Fruit fly (Drosophila melanogaster): ENCODE measurements around the gene RpS3.

RpS3 gene

dm6 chr3R:23346893-23347396 is 11.7 kb upstream of the RpS3 start (continued):
- TF ChIP-seq cyc (GFP tag; optimal IDR thresholded peaks at IDR 0.05) (peak; percentile 70), CG1621 (tag; optimal IDR thresholded peaks at IDR 0.05) (no peak), CG6276 (GFP tag; optimal IDR thresholded peaks at IDR 0.05) (peak; percentile 74), CG6854 (GFP tag; optimal IDR thresholded peaks at IDR 0.05) (peak; percentile 9), dsx (GFP tag; optimal IDR thresholded peaks at IDR 0.05; ENCODE audit: poor library complexity, severe bottlenecking) (peak; percentile 12), CG31627 (GFP tag; optimal IDR thresholded peaks at IDR 0.05) (peak; percentile 15), acj6 (GFP tag; optimal IDR thresholded peaks at IDR 0.05) (peak; percentile 64), CG11762 (GFP tag; optimal IDR thresholded peaks at IDR 0.05; ENCODE audit: insufficient read depth) (peak; percentile 37), CG32006 (GFP tag; optimal IDR thresholded peaks at IDR 0.05) (peak; percentile 78), Sox14 (GFP tag; optimal IDR thresholded peaks at IDR 0.05) (peak; percentile 30), CG10631 (GFP tag; optimal IDR thresholded peaks at IDR 0.05) (peak; percentile 66), Sox15 (GFP tag; optimal IDR thresholded peaks at IDR 0.05) (peak; percentile 30), lz (GFP tag; optimal IDR thresholded peaks at IDR 0.05) (peak; percentile 61), OdsH (GFP tag; optimal IDR thresholded peaks at IDR 0.05) (peak; percentile 72), Sox102F (GFP tag; optimal IDR thresholded peaks at IDR 0.05) (peak; percentile 44), Ets21C (GFP tag; optimal IDR thresholded peaks at IDR 0.05) (no peak), CG3032 (tag; optimal IDR thresholded peaks at IDR 0.05) (peak; percentile 62), eg (GFP tag; IDR thresholded peaks at IDR 0.05) (peak; percentile 70), fd59A (GFP tag; optimal IDR thresholded peaks at IDR 0.05) (no peak), dac (GFP tag; optimal IDR thresholded peaks at IDR 0.05) (no peak), Gug (GFP tag; IDR thresholded peaks at IDR 0.05) (no peak), fkh (GFP tag; optimal IDR thresholded peaks at IDR 0.05) (peak; percentile 20), ss (GFP tag; optimal IDR thresholded peaks at IDR 0.05) (peak in 1 of 2 experiments; percentile 23), Ets96B (tag; optimal IDR thresholded peaks at IDR 0.05) (peak; percentile 42), Eip78C (GFP tag) (peak; percentile 85), Met (GFP tag; optimal IDR thresholded peaks at IDR 0.05) (peak; percentile 54), CG11902 (GFP tag; optimal IDR thresholded peaks at IDR 0.05) (peak; percentile 23), spab (GFP tag; optimal IDR thresholded peaks at IDR 0.05) (peak; percentile 28), pdm3 (GFP tag; optimal IDR thresholded peaks at IDR 0.05) (peak; percentile 17), Eip75B (GFP tag; optimal IDR thresholded peaks at IDR 0.05) (peak; percentile 31), salr (GFP tag; optimal IDR thresholded peaks at IDR 0.05) (peak; percentile 1 to 70), CG4318 (GFP tag; optimal IDR thresholded peaks at IDR 0.05) (peak; percentile 41), svp (GFP tag) (peak; percentile 82), CG9139 (GFP tag; optimal IDR thresholded peaks at IDR 0.05) (no peak)

- TF ChIP-seq CG4318 (GFP tag; optimal IDR thresholded peaks at IDR 0.05) (no peak), Smox (GFP tag; optimal IDR thresholded peaks at IDR 0.05) (peak; percentile 9), CG3919 (GFP tag; optimal IDR thresholded peaks at IDR 0.05) (peak; percentile 35), fkh (GFP tag; optimal IDR thresholded peaks at IDR 0.05) (peak; percentile 85), Eip78C (GFP tag) (peak; percentile 64), vri (GFP tag; optimal IDR thresholded peaks at IDR 0.05) (peak; percentile 6), CG3032 (tag; optimal IDR thresholded peaks at IDR 0.05) (peak; percentile 23), pdm3 (GFP tag; optimal IDR thresholded peaks at IDR 0.05) (peak; percentile 9), CG15336 (GFP tag; IDR thresholded peaks at IDR 0.05) (0 out of 2 replicates have a peak, but pooled peaks have one; percentile 5), CG34406 (GFP tag; optimal IDR thresholded peaks at IDR 0.05) (no peak), topi (GFP tag; optimal IDR thresholded peaks at IDR 0.05) (peak; percentile 26), CG9139 (GFP tag; optimal IDR thresholded peaks at IDR 0.05) (no peak), Sox14 (GFP tag; optimal IDR thresholded peaks at IDR 0.05) (peak; percentile 11), CG31627 (GFP tag; optimal IDR thresholded peaks at IDR 0.05) (peak; percentile 9), esn (GFP tag; optimal IDR thresholded peaks at IDR 0.05) (peak; percentile 29)
Measured at dm6 chr3R:23347432-23348305, 10.9 kb upstream of the RpS3 start, which contains the start of gene PolE1. TSS of gene PolE1 (plus strand) at chr3R:23348128.
